Fruit fly (Drosophila melanogaster) whole organism, pupa: Measurements from ENCODE around the gene BG642167.

ENCODE experiments used
- CG4496 ChIP-seq: fragments of 200-800 bp; sonication (Bioruptor generic); IDR thresholded peaks from 3 replicates; pipeline ENCODE4 v1.3.6; 2022; ENCODE audit warnings: missing biosample characterization, missing genetic modification characterization
- CG9948 ChIP-seq: fragments of 200-800 bp; sonication (Bioruptor generic); optimal IDR thresholded peaks from 2 replicates; lab custom pipeline; 2018; ENCODE audit warnings: missing biosample characterization, mild to moderate bottlenecking, missing genetic modification characterization, moderate library complexity
- D1 ChIP-seq: fragments of 200-800 bp; sonication (Bioruptor generic); optimal IDR thresholded peaks from 2 replicates; lab custom pipeline; 2018; ENCODE audit warnings: missing biosample characterization, mild to moderate bottlenecking, missing genetic modification characterization, moderate library complexity
- EcR ChIP-seq: fragments of 200-800 bp; sonication (Bioruptor generic); optimal IDR thresholded peaks from 3 replicates; lab custom pipeline; 2019; ENCODE audit warnings: missing biosample characterization, missing genetic modification characterization, mild to moderate bottlenecking, moderate library complexity, missing genetic modification reagents
- Snoo ChIP-seq: fragments of 200-800 bp; sonication (Bioruptor generic); optimal IDR thresholded peaks from 3 replicates; lab custom pipeline; 2017; ENCODE audit warnings: missing biosample characterization, mild to moderate bottlenecking, missing genetic modification characterization, inconsistent platforms

DNA sequence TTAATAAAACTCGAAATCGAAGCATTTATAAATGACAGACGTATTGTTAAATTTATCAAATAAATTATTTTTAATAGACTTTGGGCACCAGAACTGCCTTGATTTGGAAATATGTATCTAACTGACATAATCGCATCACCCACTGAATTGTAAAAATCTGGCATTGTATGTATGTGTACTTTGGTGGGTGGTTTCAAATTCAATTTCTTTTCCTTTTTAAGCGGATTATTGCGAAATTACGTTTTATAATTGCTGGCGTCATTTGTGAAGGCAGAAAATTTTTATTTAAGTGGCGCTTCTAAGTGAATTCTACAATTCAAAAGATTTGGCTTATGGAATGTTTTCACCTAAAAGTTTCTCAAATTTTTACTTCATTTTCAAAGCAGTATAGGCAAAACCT, 28.0 kb upstream of the BG642167 start, which contains the start of gene CG4956:
- no peak for TF ChIP-seq D1 (tag; lab: Kevin White, UChicago)
- TF ChIP-seq CG9948 (tag; lab: Kevin White, UChicago) = no peak
- TF ChIP-seq EcR (GFP tag; lab: Kevin White, UChicago) = no peak
- no peak for TF ChIP-seq Snoo
- no peak for TF ChIP-seq CG4496 (GFP tag; lab: Robert Waterston, UW)
